Fruit fly (Drosophila melanogaster) whole organism, pupa: ENCODE measurements around the gene Past1.

Source experiments
- CG34367 ChIP-seq: fragments of 200-800 bp; sonication (Bioruptor generic); optimal IDR thresholded peaks from 2 replicates; lab custom pipeline; 2018; ENCODE audit warnings: missing biosample characterization, mild to moderate bottlenecking, missing genetic modification characterization
- EcR ChIP-seq: fragments of 200-800 bp; sonication (Bioruptor generic); optimal IDR thresholded peaks from 3 replicates; lab custom pipeline; 2019; ENCODE audit warnings: missing biosample characterization, missing genetic modification characterization, mild to moderate bottlenecking, moderate library complexity, missing genetic modification reagents

- TF ChIP-seq CG34367 (tag; lab: Kevin White, UChicago) (no peak), EcR (GFP tag; lab: Kevin White, UChicago) (no peak)
Measured at dm6 chr3R:12688672-12689417, 8.3 kb upstream of the Past1 start, which contains the start of gene kar.
